Fruit fly (Drosophila melanogaster) Kc167 (cell line): Measurements from ENCODE around the gene Spps.

ENCODE experiments used
- insv ChIP-seq: fragments of >200 bp; optimal IDR thresholded peaks from 3 replicates; lab custom pipeline; 2018; ENCODE audit warnings: missing external identifiers
- psq ChIP-seq: fragments of >200 bp; optimal IDR thresholded peaks from 2 replicates; lab custom pipeline; 2017; ENCODE audit warnings: missing external identifiers

dm6 chr3R:24188619-24189018, 38.1 kb downstream of the Spps start, which contains the start of gene CG5515:
- TF ChIP-seq insv (lab: Kevin White, UChicago) (no peak), psq (lab: Kevin White, UChicago) (no peak)
